Fruit fly (Drosophila melanogaster) whole organism, wandering third instar larva: ENCODE measurements around the gene CG4440.

Experiments used
- CG32264 ChIP-seq: fragments of 200-800 bp; sonication (Bioruptor generic); optimal IDR thresholded peaks from 2 replicates; lab custom pipeline; 2016; ENCODE audit warnings: missing biosample characterization, missing genetic modification characterization
- CG9705 ChIP-seq: fragments of 200-800 bp; sonication (Bioruptor generic); optimal IDR thresholded peaks from 2 replicates; lab custom pipeline; 2018; ENCODE audit warnings: missing biosample characterization, mild to moderate bottlenecking, missing genetic modification characterization
- Dfd ChIP-seq: fragments of >200 bp; optimal IDR thresholded peaks from 2 replicates; lab custom pipeline; 2017; ENCODE audit warnings: missing biosample characterization, missing genetic modification characterization
- Dif ChIP-seq: fragments of 200-275, 200-300 bp; sonication (Bioruptor generic); optimal IDR thresholded peaks from 2 replicates; lab custom pipeline; 2018; ENCODE audit warnings: missing biosample characterization, missing genetic modification characterization; ENCODE audit not compliant: partially characterized antibody
- GATAd ChIP-seq: sonication (Bioruptor generic); optimal IDR thresholded peaks from 2 replicates; lab custom pipeline; 2016; ENCODE audit warnings: missing biosample characterization, missing genetic modification characterization
- HLH106 ChIP-seq: fragments of 200-800 bp; optimal IDR thresholded peaks from 3 replicates; lab custom pipeline; 2019; ENCODE audit warnings: missing biosample characterization, mild to moderate bottlenecking, missing genetic modification characterization, moderate library complexity
- Hnf4 ChIP-seq: fragments of 200-800 bp; sonication (Bioruptor generic); optimal IDR thresholded peaks from 2 replicates; lab custom pipeline; 2016; ENCODE audit warnings: missing biosample characterization, mild to moderate bottlenecking, missing genetic modification characterization
- Hr78 ChIP-seq: fragments of >200 bp; optimal IDR thresholded peaks from 2 replicates; lab custom pipeline; 2017; ENCODE audit warnings: missing biosample characterization, missing genetic modification characterization
- Hr83 ChIP-seq: fragments of 200-300 bp; sonication (Bioruptor generic); optimal IDR thresholded peaks from 2 replicates; lab custom pipeline; 2016; ENCODE audit warnings: missing biosample characterization, mild to moderate bottlenecking, missing genetic modification characterization, moderate library complexity; ENCODE audit not compliant: poor library complexity, severe bottlenecking
- Jra ChIP-seq: sonication (Bioruptor generic); optimal IDR thresholded peaks from 2 replicates; lab custom pipeline; 2016; ENCODE audit warnings: missing biosample characterization, missing genetic modification characterization
- Myc ChIP-seq: fragments of >200 bp; optimal IDR thresholded peaks from 2 replicates; lab custom pipeline; 2017
- N ChIP-seq: fragments of >200 bp; optimal IDR thresholded peaks from 2 replicates; lab custom pipeline; 2018; ENCODE audit warnings: missing biosample characterization, missing external identifiers, missing genetic modification characterization
- OdsH ChIP-seq: fragments of 200-800 bp; sonication (Bioruptor generic); optimal IDR thresholded peaks from 2 replicates; lab custom pipeline; 2016; ENCODE audit warnings: missing biosample characterization, mild to moderate bottlenecking, missing genetic modification characterization
- Rel ChIP-seq, 2 experiments: fragments of 200-800 bp; sonication (Bioruptor generic) in 1 of 2; optimal IDR thresholded peaks; 2 replicates in 1 of 2; 3 replicates in 1 of 2; lab custom pipeline; 2016 to 2019; ENCODE audit warnings: mild to moderate bottlenecking in 2 of 2, missing biosample characterization in 2 of 2, missing genetic modification characterization in 2 of 2, moderate library complexity in 1 of 2
- Sp1 ChIP-seq: fragments of 200-800 bp; sonication (Bioruptor generic); optimal IDR thresholded peaks from 3 replicates; lab custom pipeline; 2019; ENCODE audit warnings: missing biosample characterization, mild to moderate bottlenecking, missing genetic modification characterization, moderate library complexity
- Vsx2 ChIP-seq: fragments of 200-300, 225-300 bp; sonication (Bioruptor generic); optimal IDR thresholded peaks from 2 replicates; lab custom pipeline; 2018; ENCODE audit warnings: missing biosample characterization, missing genetic modification characterization; ENCODE audit not compliant: partially characterized antibody
- br ChIP-seq: fragments of 200-800 bp; sonication (Bioruptor generic); optimal IDR thresholded peaks from 2 replicates; lab custom pipeline; 2016; ENCODE audit warnings: missing biosample characterization, missing genetic modification characterization
- brk ChIP-seq: fragments of 200-800 bp; sonication (Bioruptor generic); optimal IDR thresholded peaks from 2 replicates; lab custom pipeline; 2016; ENCODE audit warnings: missing biosample characterization, mild to moderate bottlenecking, missing genetic modification characterization
- dl ChIP-seq, 2 experiments: fragments of 175-275, 200-275 bp in 1 of 2; fragments of 200-275 bp in 1 of 2; sonication (Bioruptor generic); optimal IDR thresholded peaks; lab custom pipeline; 2018; ENCODE audit warnings: mild to moderate bottlenecking in 2 of 2, missing biosample characterization in 2 of 2, missing genetic modification characterization in 2 of 2, moderate library complexity in 2 of 2; ENCODE audit not compliant: partially characterized antibody in 2 of 2, insufficient read depth in 1 of 2
- dmrt93B ChIP-seq: fragments of 200-800 bp; sonication (Bioruptor generic); optimal IDR thresholded peaks from 2 replicates; lab custom pipeline; 2018; ENCODE audit warnings: missing biosample characterization, mild to moderate bottlenecking, missing genetic modification characterization
- ey ChIP-seq: fragments of 200-800 bp; sonication (Bioruptor generic); optimal IDR thresholded peaks from 2 replicates; lab custom pipeline; 2016; ENCODE audit warnings: missing biosample characterization, missing genetic modification characterization
- foxo ChIP-seq, 2 experiments: fragments of 200-800 bp; sonication (Bioruptor generic); optimal IDR thresholded peaks; 2 replicates in 1 of 2; 3 replicates in 1 of 2; lab custom pipeline; 2016 to 2017; ENCODE audit warnings: missing biosample characterization in 2 of 2, missing genetic modification characterization in 2 of 2
- fru ChIP-seq: fragments of 200-800 bp; sonication (Bioruptor generic); optimal IDR thresholded peaks from 3 replicates; lab custom pipeline; 2016; ENCODE audit warnings: missing biosample characterization, mild to moderate bottlenecking, missing genetic modification characterization
- h ChIP-seq: fragments of 200-800 bp; sonication (Bioruptor generic); optimal IDR thresholded peaks from 3 replicates; lab custom pipeline; 2016; ENCODE audit warnings: missing biosample characterization, mild to moderate bottlenecking, missing genetic modification characterization
- jim ChIP-seq: fragments of 175-275, 200-325 bp; sonication (Bioruptor generic); optimal IDR thresholded peaks from 2 replicates; lab custom pipeline; 2016; ENCODE audit warnings: missing biosample characterization, mild to moderate bottlenecking, missing genetic modification characterization
- lola ChIP-seq: fragments of >200 bp; optimal IDR thresholded peaks from 2 replicates; lab custom pipeline; 2017; ENCODE audit warnings: missing biosample characterization, missing genetic modification characterization
- psq ChIP-seq: fragments of 200-800 bp; sonication (Bioruptor generic); optimal IDR thresholded peaks from 3 replicates; lab custom pipeline; 2017; ENCODE audit warnings: missing biosample characterization, mild to moderate bottlenecking, missing genetic modification characterization, moderate library complexity
- rgr ChIP-seq: fragments of 200-800 bp; sonication (Bioruptor generic); optimal IDR thresholded peaks from 3 replicates; lab custom pipeline; 2016; ENCODE audit warnings: missing biosample characterization, mild to moderate bottlenecking, missing genetic modification characterization
- sage ChIP-seq: fragments of 200-800 bp; sonication (Bioruptor generic); optimal IDR thresholded peaks from 2 replicates; lab custom pipeline; 2016; ENCODE audit warnings: missing biosample characterization, mild to moderate bottlenecking, missing genetic modification characterization
- sv ChIP-seq: fragments of 200-800 bp; sonication (Bioruptor generic); optimal IDR thresholded peaks from 3 replicates; lab custom pipeline; 2016; ENCODE audit warnings: missing biosample characterization, missing genetic modification characterization
- tai ChIP-seq: sonication (Bioruptor generic); optimal IDR thresholded peaks from 2 replicates; lab custom pipeline; 2016; ENCODE audit warnings: missing biosample characterization, missing genetic modification characterization
- usp ChIP-seq: fragments of >200 bp; optimal IDR thresholded peaks from 2 replicates; lab custom pipeline; 2017; ENCODE audit warnings: missing biosample characterization, missing genetic modification characterization
- woc ChIP-seq: sonication (Bioruptor generic); optimal IDR thresholded peaks from 2 replicates; lab custom pipeline; 2016; ENCODE audit warnings: missing biosample characterization, mild to moderate bottlenecking, missing genetic modification characterization

Gene CG4440

dm6 chr2L:16337785-16338184 is 8.1 kb downstream of the CG4440 start, which contains the start of gene CG31817:
CG31817 (minus strand) TSS chr2L:16337885.
- TF ChIP-seq GATAd (GFP tag; lab: Kevin White, UChicago) (no peak), Rel (GFP tag; optimal IDR thresholded peaks at IDR 0.05; lab: Kevin White, UChicago) (no peak), Rel (tag; optimal IDR thresholded peaks at IDR 0.05; lab: Kevin White, UChicago) (no peak), dl (GFP tag; optimal IDR thresholded peaks at IDR 0.05; lab: Kevin White, UChicago; ENCODE audit: insufficient read depth in 1 of 2, partially characterized antibody in 2 of 2) (no peak), fru (GFP tag; lab: Kevin White, UChicago) (no peak), psq (GFP tag; lab: Kevin White, UChicago) (no peak), woc (GFP tag; lab: Kevin White, UChicago) (no peak), Myc (no peak), Sp1 (GFP tag; lab: Kevin White, UChicago) (no peak), h (GFP tag; lab: Kevin White, UChicago) (no peak), OdsH (GFP tag; lab: Kevin White, UChicago) (no peak), jim (GFP tag; lab: Kevin White, UChicago) (no peak), br (no peak), tai (GFP tag; lab: Kevin White, UChicago) (no peak), Vsx2 (GFP tag; lab: Kevin White, UChicago) (no peak)

- no peak for TF ChIP-seq Hr78
- TF ChIP-seq HLH106 = no peak
- TF ChIP-seq OdsH (GFP tag; lab: Kevin White, UChicago) = no peak
- TF ChIP-seq Vsx2 (GFP tag; lab: Kevin White, UChicago) = no peak
- TF ChIP-seq lola = no peak
- TF ChIP-seq jim (GFP tag; lab: Kevin White, UChicago) = no peak
- TF ChIP-seq Jra (GFP tag; lab: Kevin White, UChicago) = no peak
- no peak for TF ChIP-seq woc (GFP tag; lab: Kevin White, UChicago)
- TF ChIP-seq sv = no peak
- no peak for TF ChIP-seq CG32264
Measured at dm6 chr2L:16340268-16340667, 10.5 kb downstream of the CG4440 start, which contains the start of gene CG42266. CG42266 (minus strand) TSS chr2L:16340368.

dm6 chr2L:16342224-16342623 is 12.5 kb downstream of the CG4440 start, which contains the start of gene CG44405:
CG44405 (minus strand) TSS chr2L:16342324.
- TF ChIP-seq Myc (no peak), sage (GFP tag; lab: Kevin White, UChicago) (no peak), sv (no peak), h (GFP tag; lab: Kevin White, UChicago) (no peak)

dm6 chr2L:16350160-16350633 is 20.5 kb downstream of the CG4440 start:
- TF ChIP-seq jim (GFP tag; lab: Kevin White, UChicago) = no peak
- no peak for TF ChIP-seq brk (GFP tag; lab: Kevin White, UChicago)
- TF ChIP-seq Hnf4 = no peak
- peak; percentile 80 for TF ChIP-seq ey (GFP tag; lab: Kevin White, UChicago)
- no peak for TF ChIP-seq Dif (GFP tag; lab: Kevin White, UChicago)
- peak; percentile 84 for TF ChIP-seq Hr83 (GFP tag; lab: Kevin White, UChicago)
- TF ChIP-seq HLH106 = peak; percentile 91
- TF ChIP-seq foxo (GFP tag; optimal IDR thresholded peaks at IDR 0.05; lab: Kevin White, UChicago) = peak in 1 of 2 experiments; percentile 93
- peak; percentile 88 for TF ChIP-seq rgr (GFP tag; lab: Kevin White, UChicago)
- TF ChIP-seq Dfd (GFP tag; lab: Kevin White, UChicago) = no peak
- peak; percentile 84 for TF ChIP-seq OdsH (GFP tag; lab: Kevin White, UChicago)
- TF ChIP-seq usp (GFP tag; lab: Kevin White, UChicago) = no peak
- TF ChIP-seq sage (GFP tag; lab: Kevin White, UChicago) = peak; percentile 56
- peak; percentile 60 for TF ChIP-seq CG9705 (GFP tag; lab: Kevin White, UChicago)
- no peak for TF ChIP-seq N (GFP tag; lab: Kevin White, UChicago)
- peak; percentile 39 for TF ChIP-seq woc (GFP tag; lab: Kevin White, UChicago)
- peak; percentile 42 for TF ChIP-seq GATAd (GFP tag; lab: Kevin White, UChicago)
- TF ChIP-seq sv = peak; percentile 51
- peak; percentile 77 for TF ChIP-seq fru (GFP tag; lab: Kevin White, UChicago)
- TF ChIP-seq tai (GFP tag; lab: Kevin White, UChicago) = no peak
- no peak for TF ChIP-seq Rel (GFP tag; optimal IDR thresholded peaks at IDR 0.05; lab: Kevin White, UChicago)
- peak; percentile 89 for TF ChIP-seq Rel (tag; optimal IDR thresholded peaks at IDR 0.05; lab: Kevin White, UChicago)
- TF ChIP-seq Jra (GFP tag; lab: Kevin White, UChicago) = peak; percentile 34
- TF ChIP-seq Vsx2 (GFP tag; lab: Kevin White, UChicago) = no peak
- TF ChIP-seq h (GFP tag; lab: Kevin White, UChicago) = peak; percentile 78
- peak; percentile 78 for TF ChIP-seq dmrt93B
- peak; percentile 59 for TF ChIP-seq CG32264
- no peak for TF ChIP-seq psq (GFP tag; lab: Kevin White, UChicago)
- TF ChIP-seq Sp1 (GFP tag; lab: Kevin White, UChicago) = peak; percentile 87
